Fruit fly (Drosophila melanogaster): Measurements from ENCODE around the gene RasGAP1.
A peak's percentile ranks its signal among the peaks of the same experiment; 100 is the strongest.

RasGAP1 gene

dm6 chr3L:9898355-9898754 is 43.3 kb upstream of the RasGAP1 start, which contains the start of the genes CG6707 and CG46387 (continued):
- TF ChIP-seq ewg (GFP tag; optimal IDR thresholded peaks at IDR 0.05) (peak; percentile 70), maf-S (GFP tag; optimal IDR thresholded peaks at IDR 0.05) (no peak), Fer1 (GFP tag; optimal IDR thresholded peaks at IDR 0.05) (no peak), ato (GFP tag; IDR thresholded peaks at IDR 0.05; ENCODE audit: partially characterized antibody) (no peak)

dm6 chr3L:9897164-9897783 is 42.2 kb upstream of the RasGAP1 start:
- TF ChIP-seq CG2712 (tag; optimal IDR thresholded peaks at IDR 0.05) (peak; percentile 4), ken (GFP tag; IDR thresholded peaks at IDR 0.05) (no peak), CG4404 (GFP tag; IDR thresholded peaks at IDR 0.05) (no peak), Elba2 (GFP tag; optimal IDR thresholded peaks at IDR 0.05) (peak; percentile 18), HHEX (GFP tag; optimal IDR thresholded peaks at IDR 0.05) (no peak), Hmr (GFP tag; optimal IDR thresholded peaks at IDR 0.05) (peak; percentile 1), Jarid2 (GFP tag; optimal IDR thresholded peaks at IDR 0.05) (no peak), MBD-R2 (GFP tag; IDR thresholded peaks at IDR 0.05) (no peak), trh (GFP tag; optimal IDR thresholded peaks at IDR 0.05) (no peak), kay (GFP tag; optimal IDR thresholded peaks at IDR 0.05) (peak; percentile 7), sisA (GFP tag; IDR thresholded peaks at IDR 0.05) (peak; percentile 23; the same call in 1 of the 2 replicates), CG3281 (GFP tag; optimal IDR thresholded peaks at IDR 0.05) (peak; percentile 14), lab (GFP tag; optimal IDR thresholded peaks at IDR 0.05) (peak; percentile 21), cwo (GFP tag; optimal IDR thresholded peaks at IDR 0.05) (peak; percentile 3), Myb (GFP tag; optimal IDR thresholded peaks at IDR 0.05) (no peak), CG12155 (GFP tag; optimal IDR thresholded peaks at IDR 0.05) (no peak), Sox102F (GFP tag; optimal IDR thresholded peaks at IDR 0.05) (peak; percentile 27), Taf1 (GFP tag; IDR thresholded peaks at IDR 0.05) (no peak), hkb (optimal IDR thresholded peaks at IDR 0.05) (no peak), hkb (GFP tag; IDR thresholded peaks at IDR 0.05) (peak; percentile 33; the same call in 1 of the 2 replicates), PHDP (tag; optimal IDR thresholded peaks at IDR 0.05) (no peak), tll (GFP tag; optimal IDR thresholded peaks at IDR 0.05) (no peak), Pdp1 (GFP tag; optimal IDR thresholded peaks at IDR 0.05) (peak in 1 of 2 experiments; percentile 2), Med (GFP tag) (no peak), D19A (tag; optimal IDR thresholded peaks at IDR 0.05) (no peak), Xrp1 (GFP tag; IDR thresholded peaks at IDR 0.05) (0 out of 2 replicates have a peak, but pooled peaks have one; percentile 29), CG9817 (tag; optimal IDR thresholded peaks at IDR 0.05) (no peak), CG15479 (GFP tag; optimal IDR thresholded peaks at IDR 0.05) (no peak), CHES-1-like (GFP tag; optimal IDR thresholded peaks at IDR 0.05) (no peak), CG17612 (GFP tag; IDR thresholded peaks at IDR 0.05) (no peak), CG10366 (GFP tag; IDR thresholded peaks at IDR 0.05) (peak; percentile 28; the same call in 1 of the 2 replicates), CG4328 (GFP tag; optimal IDR thresholded peaks at IDR 0.05) (no peak), so (GFP tag; IDR thresholded peaks at IDR 0.05) (no peak), unpg (GFP tag; optimal IDR thresholded peaks at IDR 0.05) (peak; percentile 10), CG2120 (GFP tag; optimal IDR thresholded peaks at IDR 0.05) (peak; percentile 27), scrt (GFP tag; optimal IDR thresholded peaks at IDR 0.05) (no peak), Aef1 (GFP tag; IDR thresholded peaks at IDR 0.05) (no peak), Doc2 (GFP tag; IDR thresholded peaks at IDR 0.05) (no peak), CG6272 (GFP tag; IDR thresholded peaks at IDR 0.05) (no peak), emc (GFP tag; optimal IDR thresholded peaks at IDR 0.05) (no peak), bbx (GFP tag; IDR thresholded peaks at IDR 0.05; ENCODE audit: partially characterized antibody) (no peak), Xbp1 (GFP tag; optimal IDR thresholded peaks at IDR 0.05) (peak; percentile 39), CG34422 (GFP tag; IDR thresholded peaks at IDR 0.05) (0 out of 3 replicates have a peak, but pooled peaks have one; percentile 8), CG10267 (tag; optimal IDR thresholded peaks at IDR 0.05) (no peak)

All from whole organism, embryonic.